Fruit fly (Drosophila melanogaster): ENCODE data around the gene PTPMT1.

DNA sequence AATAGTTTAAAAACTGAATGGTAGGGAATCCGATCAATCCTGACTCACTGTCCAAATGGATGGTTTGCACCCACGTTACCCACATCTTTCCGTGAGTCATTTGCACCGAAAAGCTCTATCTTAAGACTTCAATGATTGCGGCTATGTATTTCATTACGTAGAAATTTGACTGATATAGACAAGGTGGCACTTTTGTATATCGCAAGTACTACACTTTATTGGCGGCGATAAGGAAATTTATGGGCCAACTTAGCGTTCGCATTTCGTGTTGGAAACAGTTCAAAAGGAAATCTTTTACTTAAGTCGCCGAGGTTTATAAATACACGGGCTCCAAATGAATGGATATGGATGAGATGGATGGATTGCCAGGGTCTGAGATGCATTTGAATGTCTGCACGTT, 43.3 kb upstream of the PTPMT1 start:
- no peak for TF ChIP-seq Mrtf (GFP tag; IDR thresholded peaks at IDR 0.05)
- no peak for TF ChIP-seq az2 (GFP tag; optimal IDR thresholded peaks at IDR 0.05)
- TF ChIP-seq gce (GFP tag; IDR thresholded peaks at IDR 0.05): no peak
- no peak for TF ChIP-seq HLH4C (GFP tag; IDR thresholded peaks at IDR 0.05; ENCODE audit: partially characterized antibody)
- TF ChIP-seq slbo (GFP tag; IDR thresholded peaks at IDR 0.05): no peak
- TF ChIP-seq PHDP (tag; optimal IDR thresholded peaks at IDR 0.05): no peak
- no peak for TF ChIP-seq CG18764 (GFP tag; optimal IDR thresholded peaks at IDR 0.05)
- TF ChIP-seq Gug (GFP tag; IDR thresholded peaks at IDR 0.05): no peak
- no peak for TF ChIP-seq ttk (GFP tag; IDR thresholded peaks at IDR 0.05)
- no peak for TF ChIP-seq dmrt11E (tag; optimal IDR thresholded peaks at IDR 0.05)
- no peak for TF ChIP-seq CG34422 (GFP tag; IDR thresholded peaks at IDR 0.05)
- TF ChIP-seq Sry-δ (GFP tag; optimal IDR thresholded peaks at IDR 0.05): no peak
- no peak for TF ChIP-seq CG4820 (GFP tag; optimal IDR thresholded peaks at IDR 0.05)
- TF ChIP-seq CG8290 (GFP tag; optimal IDR thresholded peaks at IDR 0.05): no peak
- no peak for TF ChIP-seq CG8290 (tag; optimal IDR thresholded peaks at IDR 0.05)
